Worm (Caenorhabditis elegans): ENCODE data around the gene Y47D7A.9.

The Y47D7A.9 gene

DNA sequence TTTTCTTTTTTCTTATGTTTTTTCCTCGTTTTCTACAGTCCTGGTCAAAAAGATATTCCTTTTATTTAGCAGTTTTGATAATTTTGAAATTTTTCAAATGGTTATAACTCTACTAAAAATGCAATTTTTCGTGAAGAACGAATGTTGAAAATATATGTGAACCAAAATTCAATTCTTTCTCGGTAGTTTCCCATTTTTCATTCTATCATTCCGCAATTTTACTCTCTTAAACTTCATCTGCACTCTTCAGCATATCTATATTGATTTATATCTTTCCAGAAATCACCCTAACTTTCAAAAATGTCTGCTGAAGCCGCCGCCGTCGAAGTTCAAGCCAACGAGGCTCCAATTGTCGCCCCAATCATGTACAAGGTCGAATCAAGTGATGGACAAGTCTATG lies 1.6 kb downstream of the Y47D7A.9 start, which contains the start of gene skr-7 (continued):
- no peak for TF ChIP-seq F44E2.7 (GFP tag; IDR thresholded peaks at IDR 0.05)
- no peak for TF ChIP-seq mxl-2 (GFP tag; conservative IDR thresholded peaks at IDR 0.05)
- no peak for TF ChIP-seq aly-2 (tag; optimal IDR thresholded peaks at IDR 0.05)
- TF ChIP-seq ama-1 (optimal IDR thresholded peaks at IDR 0.05), result no peak

DNA sequence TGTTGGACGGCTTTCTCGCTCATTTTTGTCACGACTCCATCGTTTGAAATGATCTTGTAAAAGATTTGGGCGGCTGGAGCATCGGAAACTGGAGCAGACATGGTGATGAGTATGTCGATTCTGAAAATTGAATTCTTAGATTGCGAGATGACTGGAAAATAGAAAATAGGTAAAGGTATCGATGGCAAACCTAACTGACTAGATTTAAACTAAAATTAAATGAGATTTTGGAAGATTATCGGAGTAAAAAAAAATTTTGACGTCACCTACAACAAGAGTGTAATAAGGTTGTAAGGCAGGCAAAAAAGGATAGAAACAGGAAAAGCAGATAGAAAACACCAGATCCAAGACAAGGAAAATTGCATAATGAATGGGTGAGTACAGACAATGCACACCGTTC lies 2.3 kb downstream of the Y47D7A.9 start, which contains the start of gene skr-14:
Gene skr-14, minus strand, starts transcription at position 101 of the 400 bp plus-strand sequence.
- TF ChIP-seq F10B5.3 (tag; optimal IDR thresholded peaks at IDR 0.05), result no peak
- no peak for TF ChIP-seq daf-16 (GFP tag; optimal IDR thresholded peaks at IDR 0.05)
- no peak for TF ChIP-seq daf-16 (tag; optimal IDR thresholded peaks at IDR 0.05)
- no peak for TF ChIP-seq R02D3.7 (tag; optimal IDR thresholded peaks at IDR 0.05)
- no peak for TF ChIP-seq arid-1 (GFP tag; conservative IDR thresholded peaks at IDR 0.05)
- no peak for TF ChIP-seq nhr-102 (tag; optimal IDR thresholded peaks at IDR 0.05)
- TF ChIP-seq duxl-1 (tag; optimal IDR thresholded peaks at IDR 0.05; ENCODE audit: poor library complexity), result no peak
- no peak for TF ChIP-seq lin-29 (GFP tag; IDR thresholded peaks at IDR 0.05)
- TF ChIP-seq lim-7 (GFP tag; IDR thresholded peaks at IDR 0.05), result no peak
- TF ChIP-seq pha-4 (GFP tag; IDR thresholded peaks at IDR 0.05), result no peak
- TF ChIP-seq pha-4 (tag; optimal IDR thresholded peaks at IDR 0.05), result no peak
- TF ChIP-seq mes-2 (tag; optimal IDR thresholded peaks at IDR 0.05; ENCODE audit: poor library complexity, severe bottlenecking), result no peak
- no peak for TF ChIP-seq vab-7 (GFP tag; IDR thresholded peaks at IDR 0.05)
- TF ChIP-seq daf-19 (GFP tag; conservative IDR thresholded peaks at IDR 0.05), result no peak

DNA sequence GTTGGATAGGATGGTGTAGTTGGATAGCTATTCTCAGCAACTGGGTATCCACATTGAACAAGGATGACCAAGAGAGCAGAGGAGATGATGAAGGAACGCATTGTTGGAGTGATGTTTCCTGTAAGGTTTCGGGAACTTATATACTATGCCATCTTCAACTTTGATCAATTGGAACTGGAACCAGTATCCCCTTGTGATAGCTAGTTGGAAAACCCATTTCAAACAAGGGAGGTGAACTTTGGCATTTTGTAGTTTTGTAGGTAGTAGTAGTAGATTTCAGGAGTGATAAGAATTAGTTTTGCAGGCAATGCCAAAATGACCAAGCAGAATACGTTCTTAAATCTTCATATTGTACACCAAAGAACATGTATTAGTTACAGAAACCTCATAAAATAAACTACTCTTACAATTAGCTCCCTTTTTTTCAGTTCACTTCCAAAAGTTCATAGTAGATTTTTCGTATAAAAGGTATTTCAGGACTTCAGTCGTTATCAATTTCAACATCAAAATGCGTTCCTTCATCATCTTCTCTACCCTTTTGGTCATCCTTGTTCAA lies 3.9 kb downstream of the Y47D7A.9 start, which contains the start of the genes Y47D7A.7 and Y47D7A.2:
Gene Y47D7A.7, minus strand, starts transcription at position 101 of the 556 bp plus-strand sequence.
Gene Y47D7A.2, plus strand, starts transcription at position 506 of the 556 bp plus-strand sequence.
- TF ChIP-seq lin-29 (GFP tag; IDR thresholded peaks at IDR 0.05) (no peak), sdz-12 (GFP tag; optimal IDR thresholded peaks at IDR 0.05) (no peak), F44E2.7 (GFP tag; IDR thresholded peaks at IDR 0.05) (no peak), Y75B8A.6 (GFP tag; IDR thresholded peaks at IDR 0.05) (no peak), egl-27 (tag; optimal IDR thresholded peaks at IDR 0.05) (no peak)

DNA sequence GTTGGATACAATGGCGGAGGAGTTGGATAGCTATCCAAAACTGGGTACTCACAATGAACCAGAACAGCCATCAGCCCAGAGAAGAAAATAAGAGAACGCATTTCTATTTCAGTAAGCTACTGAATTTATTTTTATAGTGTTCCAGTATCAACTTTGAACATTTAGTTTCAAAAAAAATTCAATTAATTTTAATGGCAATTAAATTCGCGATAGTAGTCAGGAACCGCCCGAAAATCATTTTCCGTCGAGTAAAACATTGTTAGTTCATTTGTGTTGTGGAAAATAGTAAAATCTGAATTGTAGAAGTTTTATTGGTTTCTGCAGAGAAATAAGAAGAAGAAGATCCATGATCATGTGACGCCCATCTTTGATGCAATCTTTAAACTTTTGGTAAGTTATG lies 5.6 kb downstream of the Y47D7A.9 start, which contains the start of gene Y47D7A.6:
Gene Y47D7A.6, minus strand, starts transcription at position 101 of the 400 bp plus-strand sequence.
- TF ChIP-seq skn-1 (tag; optimal IDR thresholded peaks at IDR 0.05) (no peak), mdt-29 (GFP tag; IDR thresholded peaks at IDR 0.05) (no peak), ztf-11 (tag; optimal IDR thresholded peaks at IDR 0.05) (no peak), Y105C5A.15 (GFP tag; IDR thresholded peaks at IDR 0.05) (no peak)

DNA sequence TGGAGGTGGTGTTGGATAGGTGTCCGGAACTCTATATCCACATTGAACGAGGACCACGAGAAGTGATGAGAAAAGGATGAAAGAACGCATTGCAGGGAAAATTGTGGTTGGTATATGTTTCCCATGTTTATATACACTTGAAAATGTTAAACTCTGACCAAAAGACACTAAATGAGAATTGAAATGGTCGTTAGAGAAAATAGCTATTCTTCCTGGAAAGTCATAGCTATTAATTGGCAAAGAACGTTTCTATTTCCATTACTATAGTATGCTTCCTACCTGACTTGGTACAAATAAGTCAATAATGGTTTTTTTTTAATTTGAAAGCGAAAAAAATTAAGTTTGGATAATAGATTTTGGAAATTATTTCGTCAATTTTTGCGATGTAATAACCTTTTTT lies 7.0 kb downstream of the Y47D7A.9 start, which contains the start of gene Y47D7A.18:
Gene Y47D7A.18, minus strand, starts transcription at position 101 of the 400 bp plus-strand sequence.
- no peak for TF ChIP-seq mxl-3 (GFP tag; optimal IDR thresholded peaks at IDR 0.05)
- peak in 1 of 2 experiments; percentile 31 for TF ChIP-seq unc-62 (GFP tag; optimal IDR thresholded peaks at IDR 0.05 in 1 of 2)
- no peak for TF ChIP-seq unc-62 (tag; optimal IDR thresholded peaks at IDR 0.05)

DNA sequence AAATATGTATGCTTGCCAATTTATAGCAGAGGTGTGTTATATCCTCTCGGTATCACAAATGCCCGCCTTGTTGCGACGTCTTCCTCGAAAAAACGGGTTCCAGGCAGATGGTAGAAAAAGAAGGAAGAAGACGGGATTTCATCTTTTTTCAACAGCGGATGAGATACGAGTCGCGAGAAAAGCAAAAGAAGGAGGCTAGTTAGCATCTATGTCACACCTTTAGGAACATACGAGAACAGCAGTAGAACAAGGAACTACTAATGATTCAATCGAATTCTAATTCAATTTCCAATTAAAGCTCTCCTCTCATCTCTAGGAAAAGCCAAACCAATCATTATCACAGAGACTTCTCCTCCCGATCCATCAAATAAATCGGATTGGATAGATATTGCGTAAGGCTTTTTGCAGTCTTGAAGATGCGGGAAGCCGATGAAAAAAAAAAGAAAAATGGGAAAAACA lies 9.1 kb downstream of the Y47D7A.9 start, which contains the start of gene grl-5:
Gene grl-5, minus strand, starts transcription at position 51 of the 459 bp plus-strand sequence.
- TF ChIP-seq F10B5.3 (tag; optimal IDR thresholded peaks at IDR 0.05), result no peak
- TF ChIP-seq pha-4 (GFP tag; IDR thresholded peaks at IDR 0.05), result no peak
- TF ChIP-seq pha-4 (tag; optimal IDR thresholded peaks at IDR 0.05), result no peak
- TF ChIP-seq mdt-29 (GFP tag; IDR thresholded peaks at IDR 0.05), result no peak
- TF ChIP-seq hmg-1.1 (GFP tag; IDR thresholded peaks at IDR 0.05), result no peak
- peak; percentile 94 for TF ChIP-seq aha-1 (tag)
- no peak for TF ChIP-seq php-3 (GFP tag; IDR thresholded peaks at IDR 0.05)
- TF ChIP-seq unc-130 (GFP tag; optimal IDR thresholded peaks at IDR 0.05), result no peak
- TF ChIP-seq ceh-44 (GFP tag; IDR thresholded peaks at IDR 0.05), result no peak
- TF ChIP-seq unc-62 (GFP tag; optimal IDR thresholded peaks at IDR 0.05 in 1 of 2), result peak in 1 of 2 experiments; percentile 84
- no peak for TF ChIP-seq unc-62 (tag; optimal IDR thresholded peaks at IDR 0.05)
- peak; percentile 41 for TF ChIP-seq hlh-11 (tag; optimal IDR thresholded peaks at IDR 0.05)

Data from whole organism, L4 larva.